Fruit fly (Drosophila melanogaster) whole organism, embryonic: ENCODE results near the gene TyrRS.

Experiments
- Aef1 ChIP-seq: fragments of 200-800 bp; sonication (Bioruptor generic); IDR thresholded peaks from 3 replicates; pipeline ENCODE4 v1.3.6; 2022; ENCODE audit warnings: missing biosample characterization, missing genetic modification characterization
- Antp ChIP-seq: fragments of 200-800 bp; sonication (Bioruptor generic); optimal IDR thresholded peaks from 3 replicates; lab custom pipeline; 2016; ENCODE audit warnings: missing biosample characterization, missing genetic modification characterization
- Awh ChIP-seq: fragments of 200-800 bp; sonication (Bioruptor generic); IDR thresholded peaks from 2 replicates; pipeline ENCODE4, ENCODE4 v1.3.6; 2022; ENCODE audit warnings: missing biosample characterization, missing genetic modification characterization
- BEAF-32 ChIP-seq: fragments of 200-800 bp; sonication (Bioruptor generic); optimal IDR thresholded peaks from 3 replicates; lab custom pipeline; 2017; ENCODE audit warnings: missing biosample characterization, missing genetic modification characterization, mild to moderate bottlenecking, moderate library complexity, missing genetic modification reagents
- Blimp-1 ChIP-seq: fragments of 200-800 bp; sonication (Bioruptor generic); optimal IDR thresholded peaks from 3 replicates; lab custom pipeline; 2018; ENCODE audit warnings: missing biosample characterization, missing genetic modification characterization, mild to moderate bottlenecking, moderate library complexity, missing genetic modification reagents
- BtbVII ChIP-seq: fragments of 200-800 bp; sonication (Bioruptor generic); optimal IDR thresholded peaks from 3 replicates; lab custom pipeline; 2017; ENCODE audit warnings: missing biosample characterization, mild to moderate bottlenecking, missing genetic modification characterization
- C15 ChIP-seq: fragments of 200-800 bp; sonication (Bioruptor generic); IDR thresholded peaks from 3 replicates; pipeline ENCODE4 v1.3.6; 2022; ENCODE audit warnings: missing biosample characterization, missing genetic modification characterization
- CG11247 ChIP-seq: fragments of 200-800 bp; sonication (Bioruptor generic); IDR thresholded peaks from 2 replicates; pipeline ENCODE4 v1.3.6; 2022; ENCODE audit warnings: missing biosample characterization, missing genetic modification characterization
- CG12299 ChIP-seq: fragments of 200-800 bp; sonication (Bioruptor generic); optimal IDR thresholded peaks from 2 replicates; lab custom pipeline; 2018; ENCODE audit warnings: missing biosample characterization, mild to moderate bottlenecking, missing genetic modification characterization
- CG13424 ChIP-seq: fragments of 200-800 bp; sonication (Bioruptor generic); optimal IDR thresholded peaks from 2 replicates; lab custom pipeline; 2019; ENCODE audit warnings: missing biosample characterization, mild to moderate bottlenecking, missing genetic modification characterization, moderate library complexity
- CG17385 ChIP-seq: fragments of 200-800 bp; sonication (Bioruptor generic); optimal IDR thresholded peaks from 3 replicates; lab custom pipeline; 2018; ENCODE audit warnings: missing biosample characterization, mild to moderate bottlenecking, missing genetic modification characterization
- CG18262 ChIP-seq: fragments of 200-800 bp; optimal IDR thresholded peaks from 3 replicates; lab custom pipeline; 2019; ENCODE audit warnings: missing biosample characterization, mild to moderate bottlenecking, missing genetic modification characterization, moderate library complexity
- CG18476 ChIP-seq: fragments of 200-800 bp; sonication (Bioruptor generic); optimal IDR thresholded peaks from 2 replicates; lab custom pipeline; 2016; ENCODE audit warnings: missing biosample characterization, mild to moderate bottlenecking, missing genetic modification characterization
- CG2875 ChIP-seq: fragments of 200-800 bp; sonication (Bioruptor generic); optimal IDR thresholded peaks from 2 replicates; lab custom pipeline; 2017; ENCODE audit warnings: missing biosample characterization, mild to moderate bottlenecking, missing genetic modification characterization, missing genetic modification reagents
- CG34376 ChIP-seq: fragments of 200-800 bp; sonication (Bioruptor generic); optimal IDR thresholded peaks from 2 replicates; lab custom pipeline; 2018; ENCODE audit warnings: missing biosample characterization, mild to moderate bottlenecking, missing genetic modification characterization
- CG4707 ChIP-seq: fragments of 200-800 bp; sonication (Bioruptor generic); optimal IDR thresholded peaks from 2 replicates; lab custom pipeline; 2018; ENCODE audit warnings: missing biosample characterization, mild to moderate bottlenecking, missing genetic modification characterization, moderate library complexity
- CG5953 ChIP-seq: fragments of 200-800 bp; sonication (Bioruptor generic); IDR thresholded peaks from 2 replicates; pipeline ENCODE4 v1.3.6; 2022; ENCODE audit warnings: missing biosample characterization, missing genetic modification characterization
- CG6689 ChIP-seq: fragments of 200-800 bp; sonication (Bioruptor generic); IDR thresholded peaks from 2 replicates; pipeline ENCODE4 v1.3.6; 2022; ENCODE audit warnings: missing biosample characterization, missing genetic modification characterization
- CG7745 ChIP-seq: fragments of 200-800 bp; sonication (Bioruptor generic); optimal IDR thresholded peaks from 2 replicates; lab custom pipeline; 2018; ENCODE audit warnings: missing biosample characterization, mild to moderate bottlenecking, missing genetic modification characterization, moderate library complexity
- CG8388 ChIP-seq: fragments of 200-800 bp; sonication (Bioruptor generic); optimal IDR thresholded peaks from 2 replicates; lab custom pipeline; 2019; ENCODE audit warnings: missing biosample characterization, mild to moderate bottlenecking, missing genetic modification characterization, moderate library complexity
- CG8924 ChIP-seq: fragments of 200-800 bp; optimal IDR thresholded peaks from 3 replicates; lab custom pipeline; 2019; ENCODE audit warnings: missing biosample characterization, mild to moderate bottlenecking, missing genetic modification characterization, moderate library complexity
- CG9609 ChIP-seq: fragments of 200-800 bp; sonication (Bioruptor generic); optimal IDR thresholded peaks from 3 replicates; lab custom pipeline; 2016; ENCODE audit warnings: missing biosample characterization, missing genetic modification characterization
- Chrac-16 ChIP-seq: fragments of 200-800 bp; sonication (Bioruptor generic); optimal IDR thresholded peaks from 3 replicates; lab custom pipeline; 2016; ENCODE audit warnings: missing biosample characterization, missing genetic modification characterization
- D ChIP-seq, 2 experiments: fragments of 200-800 bp in 1 of 2; fragments of >200 bp in 1 of 2; sonication (Bioruptor generic) in 1 of 2; optimal IDR thresholded peaks; 2 replicates in 1 of 2; 3 replicates in 1 of 2; lab custom pipeline; 2017; ENCODE audit warnings: mild to moderate bottlenecking in 1 of 2, missing biosample characterization in 1 of 2, missing genetic modification characterization in 1 of 2, missing genetic modification reagents in 1 of 2
- D19B ChIP-seq: fragments of 200-800 bp; sonication (Bioruptor generic); optimal IDR thresholded peaks from 2 replicates; lab custom pipeline; 2017; ENCODE audit warnings: missing biosample characterization, mild to moderate bottlenecking, missing genetic modification characterization
- Dref ChIP-seq: fragments of 200-800 bp; sonication (Bioruptor generic); IDR thresholded peaks from 2 replicates; pipeline ENCODE4 v1.3.6; 2022; ENCODE audit warnings: missing biosample characterization, missing genetic modification characterization
- ERR ChIP-seq: fragments of 200-800 bp; sonication (Bioruptor generic); optimal IDR thresholded peaks from 2 replicates; lab custom pipeline; 2016; ENCODE audit warnings: missing biosample characterization, missing genetic modification characterization
- Jarid2 ChIP-seq: fragments of 200-800 bp; sonication (Bioruptor generic); optimal IDR thresholded peaks from 3 replicates; lab custom pipeline; 2017; ENCODE audit warnings: mild to moderate bottlenecking, missing biosample characterization, missing genetic modification reagents, missing genetic modification characterization
- Kr ChIP-seq: fragments of 200-800 bp; sonication (Bioruptor generic); optimal IDR thresholded peaks from 2 replicates; lab custom pipeline; 2017; ENCODE audit warnings: missing biosample characterization, mild to moderate bottlenecking, missing genetic modification characterization
- NFAT ChIP-seq: fragments of 200-800 bp; sonication (Bioruptor generic); IDR thresholded peaks from 2 replicates; pipeline ENCODE4 v1.3.6; 2022; ENCODE audit warnings: missing biosample characterization, missing genetic modification characterization
- Opbp ChIP-seq: fragments of 200-800 bp; sonication (Bioruptor generic); IDR thresholded peaks from 3 replicates; pipeline ENCODE4 v1.3.6; 2022; ENCODE audit warnings: missing biosample characterization, missing genetic modification characterization; ENCODE audit not compliant: partially characterized antibody
- Scr ChIP-seq: fragments of 200-800 bp; sonication (Bioruptor generic); IDR thresholded peaks from 2 replicates; pipeline ENCODE4 v1.3.6; 2022; ENCODE audit warnings: missing biosample characterization, missing genetic modification characterization; ENCODE audit not compliant: partially characterized antibody
- YL-1 ChIP-seq: fragments of 200-800 bp; sonication (Bioruptor generic); optimal IDR thresholded peaks from 3 replicates; lab custom pipeline; 2017; ENCODE audit warnings: missing biosample characterization, mild to moderate bottlenecking, missing genetic modification characterization
- ab ChIP-seq: fragments of 200-800 bp; sonication (Bioruptor generic); optimal IDR thresholded peaks from 2 replicates; lab custom pipeline; 2016; ENCODE audit warnings: missing biosample characterization, missing genetic modification characterization
- bigmax ChIP-seq: fragments of 200-800 bp; sonication (Bioruptor generic); optimal IDR thresholded peaks from 2 replicates; lab custom pipeline; 2018; ENCODE audit warnings: missing biosample characterization, mild to moderate bottlenecking, missing genetic modification characterization
- bsh ChIP-seq, 2 experiments: fragments of 200-800 bp; sonication (Bioruptor generic); optimal IDR thresholded peaks; 2 replicates each; lab custom pipeline; 2017 to 2018; ENCODE audit warnings: mild to moderate bottlenecking in 2 of 2, missing biosample characterization in 2 of 2, missing genetic modification characterization in 2 of 2, moderate library complexity in 1 of 2
- cad ChIP-seq: fragments of >200 bp; optimal IDR thresholded peaks from 2 replicates; lab custom pipeline; 2017; ENCODE audit warnings: missing biosample characterization, missing genetic modification characterization
- chif ChIP-seq, 2 experiments: fragments of 200-800 bp; sonication (Bioruptor generic); optimal IDR thresholded peaks; 3 replicates each; lab custom pipeline; 2016; ENCODE audit warnings: missing biosample characterization in 2 of 2, missing genetic modification characterization in 2 of 2
- danr ChIP-seq: fragments of 200-800 bp; sonication (Bioruptor generic); IDR thresholded peaks from 2 replicates; pipeline ENCODE4 v1.3.6; 2022; ENCODE audit warnings: missing biosample characterization, missing genetic modification characterization
- ftz-f1 ChIP-seq: fragments of 200-800 bp; sonication (Bioruptor generic); optimal IDR thresholded peaks from 2 replicates; lab custom pipeline; 2016; ENCODE audit warnings: missing biosample characterization, missing genetic modification characterization
- hb ChIP-seq: fragments of 200-800 bp; sonication (Bioruptor generic); IDR thresholded peaks from 3 replicates; pipeline ENCODE4 v1.3.6; 2022; ENCODE audit warnings: missing biosample characterization, missing genetic modification characterization; ENCODE audit not compliant: partially characterized antibody
- lab ChIP-seq: fragments of 200-800 bp; sonication (Bioruptor generic); optimal IDR thresholded peaks from 3 replicates; lab custom pipeline; 2017; ENCODE audit warnings: missing biosample characterization, missing genetic modification characterization, mild to moderate bottlenecking, moderate library complexity, missing genetic modification reagents
- nom ChIP-seq: fragments of 200-800 bp; sonication (Bioruptor generic); optimal IDR thresholded peaks from 2 replicates; lab custom pipeline; 2017; ENCODE audit warnings: missing biosample characterization, missing genetic modification characterization, mild to moderate bottlenecking, moderate library complexity, missing genetic modification reagents
- oc ChIP-seq: fragments of 200-800 bp; sonication (Bioruptor generic); optimal IDR thresholded peaks from 2 replicates; lab custom pipeline; 2018; ENCODE audit warnings: missing biosample characterization, mild to moderate bottlenecking, missing genetic modification characterization, moderate library complexity
- odd ChIP-seq: fragments of 200-800 bp; sonication (Bioruptor generic); optimal IDR thresholded peaks from 2 replicates; lab custom pipeline; 2017; ENCODE audit warnings: missing biosample characterization, mild to moderate bottlenecking, missing genetic modification characterization
- pfk ChIP-seq: fragments of 200-800 bp; sonication (Bioruptor generic); optimal IDR thresholded peaks from 2 replicates; lab custom pipeline; 2018; ENCODE audit warnings: missing biosample characterization, mild to moderate bottlenecking, missing genetic modification characterization, moderate library complexity
- sd ChIP-seq: fragments of 200-800 bp; sonication (Bioruptor generic); optimal IDR thresholded peaks from 3 replicates; lab custom pipeline; 2018; ENCODE audit warnings: missing biosample characterization, mild to moderate bottlenecking, missing genetic modification characterization, moderate library complexity
- shn ChIP-seq: fragments of 200-800 bp; sonication (Bioruptor generic); optimal IDR thresholded peaks from 3 replicates; lab custom pipeline; 2016; ENCODE audit warnings: missing biosample characterization, missing genetic modification characterization
- wek ChIP-seq: fragments of 200-800 bp; sonication (Bioruptor generic); optimal IDR thresholded peaks from 3 replicates; lab custom pipeline; 2018; ENCODE audit warnings: missing biosample characterization, mild to moderate bottlenecking, missing genetic modification characterization, moderate library complexity

Gene TyrRS

dm6 chr3L:16419059-16419773 is at the start of gene TyrRS, which contains the start of gene CG33158:
Gene TyrRS (minus strand): TSS chr3L:16419302.
Gene CG33158 (plus strand): TSS chr3L:16419597.
- TF ChIP-seq CG2875 (GFP tag; lab: Kevin White, UChicago) (no peak), CG5953 (GFP tag; lab: Robert Waterston, UW) (no peak), Aef1 (no peak), CG9609 (no peak), ftz-f1 (GFP tag; lab: Kevin White, UChicago) (no peak), odd (GFP tag; lab: Kevin White, UChicago) (no peak), CG7745 (tag; lab: Kevin White, UChicago) (no peak), BtbVII (no peak), ab (GFP tag; lab: Kevin White, UChicago) (no peak), Blimp-1 (GFP tag; lab: Kevin White, UChicago) (no peak), C15 (GFP tag; lab: Robert Waterston, UW) (no peak), CG4707 (GFP tag; lab: Kevin White, UChicago) (no peak), CG18476 (GFP tag; lab: Kevin White, UChicago) (no peak), Scr (0 out of 2 replicates have a peak, but pooled peaks have one; percentile 25), CG34376 (GFP tag; lab: Kevin White, UChicago) (no peak), shn (GFP tag; lab: Kevin White, UChicago) (no peak), Jarid2 (no peak), nom (no peak), CG6689 (GFP tag; lab: Robert Waterston, UW) (no peak), CG18262 (no peak), wek (GFP tag; lab: Kevin White, UChicago) (no peak), bsh (GFP tag; optimal IDR thresholded peaks at IDR 0.05; lab: Kevin White, UChicago) (no peak), YL-1 (peak; percentile 49), sd (tag; lab: Kevin White, UChicago) (no peak), D (optimal IDR thresholded peaks at IDR 0.05; lab: Kevin White, UChicago) (no peak), D (GFP tag; optimal IDR thresholded peaks at IDR 0.05; lab: Kevin White, UChicago) (no peak), Awh (GFP tag; lab: Robert Waterston, UW) (no peak), pfk (no peak), bigmax (GFP tag; lab: Kevin White, UChicago) (no peak), ERR (GFP tag; lab: Kevin White, UChicago) (no peak), CG11247 (no peak), chif (GFP tag; optimal IDR thresholded peaks at IDR 0.05; lab: Kevin White, UChicago) (no peak), Dref (GFP tag; lab: Robert Waterston, UW) (no peak), Chrac-16 (no peak), D19B (GFP tag; lab: Kevin White, UChicago) (no peak), CG13424 (tag; lab: Kevin White, UChicago) (peak; percentile 16), danr (GFP tag; lab: Robert Waterston, UW) (no peak), CG8388 (no peak), BEAF-32 (GFP tag; lab: Kevin White, UChicago) (peak; percentile 28), Opbp (GFP tag; lab: Robert Waterston, UW) (no peak), oc (tag; lab: Kevin White, UChicago) (no peak), NFAT (GFP tag; lab: Robert Waterston, UW) (no peak), lab (no peak), CG12299 (tag; lab: Kevin White, UChicago) (no peak), Kr (GFP tag; lab: Kevin White, UChicago) (no peak), CG8924 (no peak), hb (GFP tag; lab: Robert Waterston, UW) (no peak), CG17385 (GFP tag; lab: Kevin White, UChicago) (peak; percentile 96), cad (GFP tag; lab: Kevin White, UChicago) (no peak), Antp (GFP tag; lab: Kevin White, UChicago) (no peak)
